Fruit fly (Drosophila melanogaster): ENCODE data around the gene colt.

The colt gene

dm6 chr2L:2754437-2755322 is 15.2 kb downstream of the colt start (continued):
- TF ChIP-seq org-1 (GFP tag; optimal IDR thresholded peaks at IDR 0.05) (peak; percentile 85), Fer2 (tag; optimal IDR thresholded peaks at IDR 0.05) (peak; percentile 73), CG7745 (tag; optimal IDR thresholded peaks at IDR 0.05) (peak; percentile 34), CG10565 (GFP tag; optimal IDR thresholded peaks at IDR 0.05) (peak; percentile 22), BtbVII (GFP tag; optimal IDR thresholded peaks at IDR 0.05) (peak; percentile 93), D19A (tag; optimal IDR thresholded peaks at IDR 0.05) (peak; percentile 70)

- TF ChIP-seq Gug (GFP tag; IDR thresholded peaks at IDR 0.05) (no peak), Trl (optimal IDR thresholded peaks at IDR 0.05) (peak in 1 of 2 experiments; percentile 45), Trl (GFP tag; optimal IDR thresholded peaks at IDR 0.05) (no peak), CG13287 (GFP tag; IDR thresholded peaks at IDR 0.05; ENCODE audit: partially characterized antibody) (no peak), Hey (tag; optimal IDR thresholded peaks at IDR 0.05) (no peak), fd64A (GFP tag; optimal IDR thresholded peaks at IDR 0.05) (no peak), CG15073 (GFP tag; optimal IDR thresholded peaks at IDR 0.05) (no peak), cas (GFP tag; IDR thresholded peaks at IDR 0.05) (no peak), sd (tag; optimal IDR thresholded peaks at IDR 0.05) (peak; percentile 89), zen (tag; optimal IDR thresholded peaks at IDR 0.05) (peak; percentile 62), CG9797 (GFP tag; optimal IDR thresholded peaks at IDR 0.05) (no peak), pb (GFP tag; optimal IDR thresholded peaks at IDR 0.05) (no peak), Hr78 (GFP tag; optimal IDR thresholded peaks at IDR 0.05) (peak in 1 of 2 experiments; percentile 25), CG8290 (GFP tag; optimal IDR thresholded peaks at IDR 0.05) (no peak), CG8290 (tag; optimal IDR thresholded peaks at IDR 0.05) (peak in 1 of 2 experiments; percentile 5), ac (GFP tag; optimal IDR thresholded peaks at IDR 0.05) (no peak), org-1 (GFP tag; optimal IDR thresholded peaks at IDR 0.05) (no peak), Dref (GFP tag; IDR thresholded peaks at IDR 0.05) (no peak), dan (GFP tag; IDR thresholded peaks at IDR 0.05) (no peak), CrebB (tag; optimal IDR thresholded peaks at IDR 0.05) (no peak), CG2678 (tag; optimal IDR thresholded peaks at IDR 0.05) (no peak), ab (GFP tag; optimal IDR thresholded peaks at IDR 0.05) (no peak), ind (GFP tag; optimal IDR thresholded peaks at IDR 0.05) (no peak), Xbp1 (GFP tag; optimal IDR thresholded peaks at IDR 0.05) (no peak), Optix (GFP tag; IDR thresholded peaks at IDR 0.05) (no peak), Mad (GFP tag; optimal IDR thresholded peaks at IDR 0.05) (no peak), NfI (GFP tag; optimal IDR thresholded peaks at IDR 0.05) (no peak), sug (tag; optimal IDR thresholded peaks at IDR 0.05) (peak; percentile 47), cad (GFP tag; optimal IDR thresholded peaks at IDR 0.05) (no peak), Dbx (GFP tag; IDR thresholded peaks at IDR 0.05) (no peak), CG17359 (tag; optimal IDR thresholded peaks at IDR 0.05) (no peak), H15 (GFP tag; IDR thresholded peaks at IDR 0.05) (no peak), Pdp1 (GFP tag; optimal IDR thresholded peaks at IDR 0.05) (peak in 1 of 2 experiments; percentile 21), CG12942 (GFP tag; optimal IDR thresholded peaks at IDR 0.05) (no peak), rib (GFP tag; IDR thresholded peaks at IDR 0.05) (no peak), Rx (GFP tag; IDR thresholded peaks at IDR 0.05) (no peak), exex (tag; optimal IDR thresholded peaks at IDR 0.05) (peak; percentile 70), hbn (GFP tag; IDR thresholded peaks at IDR 0.05; ENCODE audit: partially characterized antibody) (no peak), hth (optimal IDR thresholded peaks at IDR 0.05) (no peak), br (optimal IDR thresholded peaks at IDR 0.05) (no peak), bigmax (GFP tag; optimal IDR thresholded peaks at IDR 0.05) (peak; percentile 69), grn (GFP tag; optimal IDR thresholded peaks at IDR 0.05) (peak; percentile 45), Sry-δ (GFP tag; optimal IDR thresholded peaks at IDR 0.05) (no peak)
Measured at dm6 chr2L:2753789-2754436, 16.0 kb downstream of the colt start.
